Fruit fly (Drosophila melanogaster): ENCODE results near the gene Reph.

The Reph gene

DNA sequence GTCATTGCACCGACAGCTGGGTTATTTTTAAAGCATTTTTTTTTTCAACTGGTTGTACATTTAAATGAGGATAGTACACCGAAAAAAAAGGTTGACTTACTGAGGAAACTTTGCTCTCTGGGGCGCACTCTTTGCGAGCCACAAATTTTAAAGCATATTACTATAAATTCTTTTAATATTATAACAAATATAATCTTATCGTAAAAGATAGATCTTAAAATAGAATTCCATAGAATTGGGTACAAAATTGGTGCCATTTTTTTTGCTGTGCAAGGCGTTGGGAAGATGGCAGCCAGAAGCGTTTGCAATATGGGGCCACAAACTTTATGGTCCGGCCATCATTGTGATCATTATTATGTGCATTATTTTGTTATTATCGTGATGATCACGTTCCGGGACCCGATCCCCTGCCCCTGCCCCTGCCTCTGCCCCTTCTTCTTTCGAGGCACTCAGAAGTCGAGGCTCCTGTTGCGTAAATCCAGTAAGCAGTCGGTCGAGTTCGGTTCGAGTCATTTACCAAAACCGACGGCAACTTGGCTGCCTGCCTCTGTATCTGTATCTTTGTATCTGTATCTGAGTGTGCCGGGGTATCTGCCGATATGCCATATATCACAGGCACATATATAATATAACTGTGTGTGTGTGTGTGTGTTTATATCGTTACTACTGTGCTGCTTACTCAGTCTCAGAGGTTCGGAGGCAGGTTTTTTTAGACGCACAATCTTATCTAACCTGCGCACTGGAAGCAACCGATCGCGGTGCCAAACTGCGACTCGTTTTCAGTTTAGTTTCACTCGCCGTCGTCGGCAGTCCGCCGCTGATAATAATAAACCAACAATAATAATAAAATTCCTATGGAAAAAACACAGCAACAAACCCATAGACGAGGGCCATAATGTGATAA is 24.9 kb upstream of the Reph start (continued):
- peak; percentile 75 for TF ChIP-seq pros (GFP tag; optimal IDR thresholded peaks at IDR 0.05)
- no peak for TF ChIP-seq sim (GFP tag; IDR thresholded peaks at IDR 0.05)
- TF ChIP-seq CG18599 (GFP tag; optimal IDR thresholded peaks at IDR 0.05), result no peak
- TF ChIP-seq CG4617 (GFP tag; optimal IDR thresholded peaks at IDR 0.05; ENCODE audit: borderline replicate concordance), result no peak
- TF ChIP-seq Hmx (GFP tag; optimal IDR thresholded peaks at IDR 0.05), result no peak
- TF ChIP-seq slp2 (GFP tag; optimal IDR thresholded peaks at IDR 0.05), result no peak
- no peak for TF ChIP-seq CG6854 (GFP tag; optimal IDR thresholded peaks at IDR 0.05)
- no peak for TF ChIP-seq CG14965 (GFP tag; optimal IDR thresholded peaks at IDR 0.05; ENCODE audit: borderline replicate concordance)
- TF ChIP-seq Dip2 (GFP tag; IDR thresholded peaks at IDR 0.05), result no peak
- peak; percentile 70 for TF ChIP-seq gem (tag; optimal IDR thresholded peaks at IDR 0.05)
- TF ChIP-seq CG6683 (GFP tag; optimal IDR thresholded peaks at IDR 0.05), result no peak
- TF ChIP-seq az2 (GFP tag; optimal IDR thresholded peaks at IDR 0.05), result peak; percentile 15
- no peak for TF ChIP-seq wek (GFP tag; optimal IDR thresholded peaks at IDR 0.05)
- TF ChIP-seq CG5180 (GFP tag; optimal IDR thresholded peaks at IDR 0.05), result peak; percentile 1
- no peak for TF ChIP-seq CG4707 (GFP tag; optimal IDR thresholded peaks at IDR 0.05)
- peak; percentile 83 for TF ChIP-seq GATAe (GFP tag; conservative IDR thresholded peaks at IDR 0.05)
- TF ChIP-seq Bteb2 (GFP tag; optimal IDR thresholded peaks at IDR 0.05), result no peak
- TF ChIP-seq crp (GFP tag; optimal IDR thresholded peaks at IDR 0.05), result no peak
- TF ChIP-seq wor (GFP tag; IDR thresholded peaks at IDR 0.05), result no peak
- no peak for TF ChIP-seq luna (GFP tag; optimal IDR thresholded peaks at IDR 0.05)
- peak; percentile 62 for TF ChIP-seq cwo (GFP tag; optimal IDR thresholded peaks at IDR 0.05)
- TF ChIP-seq ATbp (GFP tag; optimal IDR thresholded peaks at IDR 0.05), result peak; percentile 19
- no peak for TF ChIP-seq CG30431 (GFP tag; optimal IDR thresholded peaks at IDR 0.05)
- no peak for TF ChIP-seq jing (GFP tag; optimal IDR thresholded peaks at IDR 0.05)
- no peak for TF ChIP-seq CG15601 (tag; optimal IDR thresholded peaks at IDR 0.05)
- no peak for TF ChIP-seq CG2889 (GFP tag; IDR thresholded peaks at IDR 0.05)
- TF ChIP-seq peb (GFP tag; IDR thresholded peaks at IDR 0.05), result no peak
- TF ChIP-seq Tbp (GFP tag; optimal IDR thresholded peaks at IDR 0.05), result no peak
- TF ChIP-seq trem (tag; optimal IDR thresholded peaks at IDR 0.05), result no peak
- no peak for TF ChIP-seq da (GFP tag; optimal IDR thresholded peaks at IDR 0.05)
- no peak for TF ChIP-seq CG6272 (GFP tag; IDR thresholded peaks at IDR 0.05)
- no peak for TF ChIP-seq Dll (GFP tag; IDR thresholded peaks at IDR 0.05; ENCODE audit: partially characterized antibody)
- TF ChIP-seq stc (GFP tag; IDR thresholded peaks at IDR 0.05), result no peak
- no peak for TF ChIP-seq Gug (GFP tag; IDR thresholded peaks at IDR 0.05)
- no peak for TF ChIP-seq Dref (GFP tag; IDR thresholded peaks at IDR 0.05)
- no peak for TF ChIP-seq CG10565 (GFP tag; optimal IDR thresholded peaks at IDR 0.05)
- no peak for TF ChIP-seq Dfd (GFP tag; optimal IDR thresholded peaks at IDR 0.05)
- no peak for TF ChIP-seq zen2 (GFP tag; IDR thresholded peaks at IDR 0.05; ENCODE audit: partially characterized antibody)
- TF ChIP-seq Gsc (GFP tag; IDR thresholded peaks at IDR 0.05), result no peak
- peak; percentile 46 for TF ChIP-seq B-H2 (GFP tag; optimal IDR thresholded peaks at IDR 0.05)
- TF ChIP-seq Bgb (GFP tag; IDR thresholded peaks at IDR 0.05; ENCODE audit: partially characterized antibody), result peak; percentile 11; the same call in 1 of the 2 replicates
- peak; percentile 79 for TF ChIP-seq sens (GFP tag)
- TF ChIP-seq ems (GFP tag; optimal IDR thresholded peaks at IDR 0.05), result no peak
- peak; percentile 2 for TF ChIP-seq Dek (tag; optimal IDR thresholded peaks at IDR 0.05)
- TF ChIP-seq D19B (GFP tag; optimal IDR thresholded peaks at IDR 0.05), result no peak
- TF ChIP-seq NfI (GFP tag; optimal IDR thresholded peaks at IDR 0.05), result no peak
- TF ChIP-seq dm (GFP tag; optimal IDR thresholded peaks at IDR 0.05), result no peak
- TF ChIP-seq yki (optimal IDR thresholded peaks at IDR 0.05), result no peak
- peak; percentile 6 for TF ChIP-seq CG31365 (tag; optimal IDR thresholded peaks at IDR 0.05)
